Worm (Caenorhabditis elegans) whole organism, early embryonic: ENCODE results near the gene C16C8.10.

Experiments
- F13C5.2 ChIP-seq: sonication (generic microtip); optimal IDR thresholded peaks from 2 replicates; lab custom pipeline; 2017; ENCODE audit warnings: mild to moderate bottlenecking, missing genetic modification characterization, inconsistent platforms, missing compliant biosample characterization
- ceh-13 ChIP-seq: fragments of 200-800 bp; sonication (Bioruptor generic); optimal IDR thresholded peaks from 2 replicates; lab custom pipeline; 2018; ENCODE audit warnings: mild to moderate bottlenecking, missing genetic modification characterization, missing compliant biosample characterization
- sea-1 ChIP-seq: fragments of 200-800 bp; sonication (Bioruptor generic); conservative IDR thresholded peaks from 2 replicates; pipeline ENCODE4 v1.3.6; 2022; ENCODE audit warnings: missing genetic modification characterization, missing compliant biosample characterization

DNA sequence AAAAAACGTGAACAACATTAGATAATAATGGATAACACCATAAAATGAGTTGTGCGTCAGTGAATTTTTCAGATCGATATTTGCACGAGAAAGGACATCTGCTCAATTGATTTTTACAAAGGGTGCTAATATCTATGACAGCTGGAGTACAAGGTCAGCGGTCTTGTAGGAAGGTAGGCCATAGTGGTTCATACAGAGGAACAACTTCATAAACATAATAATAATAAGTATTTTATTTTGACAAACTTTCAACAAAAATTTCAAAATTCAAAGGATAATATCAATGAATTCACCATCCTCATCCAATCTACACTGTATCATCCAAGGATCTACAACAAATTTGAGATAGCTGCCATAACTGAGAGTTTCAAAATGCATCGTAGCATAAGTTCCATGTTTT is 12.7 kb upstream of the C16C8.10 start, which contains the start of gene fbxb-104:
- TF ChIP-seq sea-1 (GFP tag; lab: Robert Waterston, UW) (no peak), ceh-13 (no peak), F13C5.2 (tag; lab: Kevin White, UChicago) (no peak)
